Worm (Caenorhabditis elegans) whole organism, L4/young adult: Measurements from ENCODE around the gene odr-2.

ENCODE experiments used
- W03F9.2 ChIP-seq: fragments of 150-350 bp; optimal IDR thresholded peaks from 2 replicates; lab custom pipeline; 2014; ENCODE audit warnings: missing biosample characterization, missing genetic modification characterization
- him-1 ChIP-seq: sonication (generic microtip); optimal IDR thresholded peaks from 2 replicates; lab custom pipeline; 2016; ENCODE audit warnings: missing genotype, missing genetic modification reagents, missing genetic modification characterization, missing compliant biosample characterization

- no peak for TF ChIP-seq him-1 (tag; lab: Kevin White, UChicago)
- TF ChIP-seq W03F9.2 (tag; lab: Kevin White, UChicago), result no peak
These were observed 16.0 kb upstream of the odr-2 start for ce11 chrV:7087340-7087739.
